Fruit fly (Drosophila melanogaster) whole organism, prepupa: ENCODE data around the gene ENGase.

Source experiments
- CG8319 ChIP-seq: fragments of 200-800 bp; sonication (Bioruptor generic); optimal IDR thresholded peaks from 3 replicates; lab custom pipeline; 2016; ENCODE audit warnings: missing biosample characterization, missing genetic modification characterization
- Eip78C ChIP-seq: fragments of 200-800 bp; sonication (Bioruptor generic); peaks from one replicate; lab custom pipeline; 2016; ENCODE audit warnings: missing biosample characterization, missing genetic modification characterization
- Eip93F ChIP-seq: fragments of 200-800 bp; sonication (Bioruptor generic); optimal IDR thresholded peaks from 2 replicates; lab custom pipeline; 2016; ENCODE audit warnings: missing biosample characterization, mild to moderate bottlenecking, missing genetic modification characterization
- Ets96B ChIP-seq: fragments of 200-800 bp; optimal IDR thresholded peaks from 2 replicates; lab custom pipeline; 2019; ENCODE audit warnings: missing biosample characterization, mild to moderate bottlenecking, missing genetic modification characterization, moderate library complexity
- Hr4 ChIP-seq: fragments of 200-800 bp; sonication (Bioruptor generic); optimal IDR thresholded peaks from 3 replicates; lab custom pipeline; 2016; ENCODE audit warnings: missing biosample characterization, missing genetic modification characterization
- dac ChIP-seq: fragments of 200-800 bp; sonication (Bioruptor generic); optimal IDR thresholded peaks from 2 replicates; lab custom pipeline; 2017; ENCODE audit warnings: missing biosample characterization, mild to moderate bottlenecking, missing genetic modification characterization
- salr ChIP-seq, 2 experiments: fragments of 200-800 bp; sonication (Bioruptor generic); optimal IDR thresholded peaks; 3 replicates each; lab custom pipeline; 2016 to 2018; ENCODE audit warnings: missing biosample characterization in 2 of 2, missing genetic modification characterization in 2 of 2, mild to moderate bottlenecking in 1 of 2

DNA sequence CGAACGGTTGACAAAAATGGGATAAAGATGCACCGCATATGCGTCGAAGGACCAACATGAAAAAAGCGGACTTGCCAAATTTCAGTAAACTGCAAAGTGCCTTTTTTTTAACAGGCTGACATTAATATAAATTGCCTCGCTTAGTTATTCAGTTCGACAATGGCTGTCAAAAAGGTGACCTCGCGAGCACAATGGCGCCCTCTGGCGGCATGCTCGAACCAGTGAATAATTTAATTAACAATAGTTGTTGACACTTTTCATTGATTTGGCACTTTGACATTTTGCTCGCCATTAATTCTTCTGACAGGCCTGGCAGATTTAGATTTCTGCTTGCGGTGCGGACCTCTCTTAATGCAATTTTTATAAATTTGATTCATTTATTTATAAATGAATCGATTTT, 49.1 kb downstream of the ENGase start:
- no peak for TF ChIP-seq Ets96B (tag; lab: Kevin White, UChicago)
- no peak for TF ChIP-seq CG8319 (GFP tag; lab: Kevin White, UChicago)
- no peak for TF ChIP-seq Eip93F (GFP tag; lab: Kevin White, UChicago)
- TF ChIP-seq salr (GFP tag; optimal IDR thresholded peaks at IDR 0.05; lab: Kevin White, UChicago): no peak
- no peak for TF ChIP-seq Eip78C (GFP tag; lab: Kevin White, UChicago)
- TF ChIP-seq dac: no peak
- no peak for TF ChIP-seq Hr4
